Worm (Caenorhabditis elegans) whole organism, L1 larva: ENCODE measurements around the gene F10E9.12.

ENCODE experiments used
- C04F5.9 ChIP-seq: sonication (generic microtip); optimal IDR thresholded peaks from 2 replicates; lab custom pipeline; 2016; ENCODE audit warnings: missing genetic modification characterization, missing compliant biosample characterization
- C16A3.4 ChIP-seq: fragments of 150-350 bp; optimal IDR thresholded peaks from 2 replicates; lab custom pipeline; 2014; ENCODE audit warnings: missing biosample characterization, missing genetic modification characterization
- F16B12.6 ChIP-seq: fragments of 150-350 bp; optimal IDR thresholded peaks from 2 replicates; lab custom pipeline; 2014; ENCODE audit warnings: missing biosample characterization, missing genetic modification characterization
- Y116A8C.19 ChIP-seq: sonication (generic microtip); optimal IDR thresholded peaks from 2 replicates; lab custom pipeline; 2016; ENCODE audit warnings: missing compliant biosample characterization, missing genetic modification characterization, borderline replicate concordance
- aly-2 ChIP-seq: fragments of 150-350 bp; optimal IDR thresholded peaks from 2 replicates; lab custom pipeline; 2014; ENCODE audit warnings: missing biosample characterization, missing genetic modification characterization
- blmp-1 ChIP-seq: fragments of 150-350 bp; optimal IDR thresholded peaks from 2 replicates; lab custom pipeline; 2014; ENCODE audit warnings: missing biosample characterization, missing genetic modification characterization
- ceh-63 ChIP-seq: fragments of 200-800 bp; sonication (Bioruptor generic); optimal IDR thresholded peaks from 2 replicates; lab custom pipeline; 2018; ENCODE audit warnings: mild to moderate bottlenecking, missing genetic modification characterization, missing compliant biosample characterization
- ceh-82 ChIP-seq, 3 experiments: fragments of 150-350 bp in 1 of 3; sonication (generic microtip) in 2 of 3; optimal IDR thresholded peaks; 2 replicates each; lab custom pipeline; 2014 to 2017; ENCODE audit warnings: missing biosample characterization in 3 of 3, missing genetic modification characterization in 3 of 3
- ceh-88 ChIP-seq: fragments of 200-800 bp; sonication (Bioruptor generic); IDR thresholded peaks from 2 replicates; pipeline ENCODE4 v1.3.6; 2022; ENCODE audit warnings: missing genetic modification characterization, missing compliant biosample characterization
- dpl-1 ChIP-seq, 3 experiments: fragments of 150-350 bp in 2 of 3; sonication (generic microtip) in 1 of 3; optimal IDR thresholded peaks; 2 replicates each; lab custom pipeline; 2014 to 2017; ENCODE audit warnings: missing biosample characterization in 3 of 3, missing genetic modification characterization in 3 of 3, missing genetic modification reagents in 3 of 3
- efl-1 ChIP-seq, 4 experiments: fragments of 150-350 bp; optimal IDR thresholded peaks in 3 of 4; peaks in 1 of 4; 1 replicate in 1 of 4; 2 replicates in 3 of 4; lab custom pipeline; 2014; ENCODE audit warnings: missing biosample characterization in 2 of 4, missing genetic modification characterization in 2 of 4, missing genetic modification reagents in 2 of 4
- efl-3 ChIP-seq: fragments of 200-800 bp; sonication (Bioruptor generic); optimal IDR thresholded peaks from 2 replicates; lab custom pipeline; 2018; ENCODE audit warnings: mild to moderate bottlenecking, missing genetic modification characterization, missing compliant biosample characterization
- elt-2 ChIP-seq: sonication (generic microtip); optimal IDR thresholded peaks from 2 replicates; lab custom pipeline; 2016; ENCODE audit warnings: missing genetic modification characterization, mild to moderate bottlenecking, inconsistent platforms, missing compliant biosample characterization, missing genetic modification reagents
- elt-3 ChIP-seq, 6 experiments: fragments of 150-350 bp in 1 of 6; sonication (generic microtip); optimal IDR thresholded peaks; 2 replicates each; lab custom pipeline; 2017 to 2018; ENCODE audit warnings: missing biosample characterization in 6 of 6, missing genetic modification characterization in 6 of 6, inconsistent platforms in 1 of 6
- ets-5 ChIP-seq: fragments of 200-800 bp; sonication (Bioruptor generic); IDR thresholded peaks from 2 replicates; pipeline ENCODE4 v1.3.6; 2022; ENCODE audit warnings: missing genetic modification characterization, missing compliant biosample characterization
- fkh-10 ChIP-seq: sonication (generic microtip); optimal IDR thresholded peaks from 2 replicates; lab custom pipeline; 2017; ENCODE audit warnings: missing biosample characterization, missing genetic modification reagents, missing genetic modification characterization
- fkh-8 ChIP-seq: sonication (generic microtip); optimal IDR thresholded peaks from 2 replicates; lab custom pipeline; 2016; ENCODE audit warnings: mild to moderate bottlenecking, missing genetic modification characterization, missing compliant biosample characterization
- grh-1 ChIP-seq: fragments of 200-800 bp; sonication (Bioruptor generic); IDR thresholded peaks from 2 replicates; pipeline ENCODE4 v1.3.6; 2022; ENCODE audit warnings: missing genetic modification reagents, missing genetic modification characterization, missing compliant biosample characterization
- hlh-17 ChIP-seq: fragments of 200-800 bp; sonication (Bioruptor generic); optimal IDR thresholded peaks from 2 replicates; lab custom pipeline; 2018; ENCODE audit warnings: missing genetic modification characterization, mild to moderate bottlenecking, missing compliant biosample characterization, moderate library complexity, borderline replicate concordance
- hpl-2 ChIP-seq: fragments of 150-350 bp; optimal IDR thresholded peaks from 2 replicates; lab custom pipeline; 2014; ENCODE audit warnings: missing biosample characterization, missing genetic modification reagents, missing genetic modification characterization
- irx-1 ChIP-seq: sonication (generic microtip); optimal IDR thresholded peaks from 2 replicates; lab custom pipeline; 2016; ENCODE audit warnings: missing genetic modification characterization, missing compliant biosample characterization
- isw-1 ChIP-seq: fragments of 200-800 bp; sonication (Bioruptor generic); IDR thresholded peaks from 2 replicates; pipeline ENCODE4 v1.3.6; 2022; ENCODE audit warnings: missing genetic modification characterization, missing compliant biosample characterization
- lin-14 ChIP-seq: fragments of 200-800 bp; sonication (Bioruptor generic); optimal IDR thresholded peaks from 2 replicates; lab custom pipeline; 2018; ENCODE audit warnings: mild to moderate bottlenecking, missing genetic modification characterization, moderate library complexity, missing compliant biosample characterization
- lin-15B ChIP-seq: fragments of 150-350 bp; sonication (generic microtip); optimal IDR thresholded peaks from 3 replicates; lab custom pipeline; 2014; ENCODE audit warnings: missing biosample characterization, missing genetic modification characterization
- lin-35 ChIP-seq, 2 experiments: fragments of 150-350 bp; optimal IDR thresholded peaks; 2 replicates each; lab custom pipeline; 2014; ENCODE audit warnings: missing biosample characterization in 2 of 2, missing genetic modification characterization in 2 of 2, missing genetic modification reagents in 2 of 2
- lin-39 ChIP-seq: fragments of 150-350 bp; optimal IDR thresholded peaks from 2 replicates; lab custom pipeline; 2014; ENCODE audit warnings: missing biosample characterization, missing genetic modification reagents, missing genetic modification characterization
- lir-3 ChIP-seq: sonication (generic microtip); optimal IDR thresholded peaks from 2 replicates; lab custom pipeline; 2016; ENCODE audit warnings: mild to moderate bottlenecking, missing genetic modification characterization, moderate library complexity, missing compliant biosample characterization; ENCODE audit not compliant: poor library complexity
- lsy-2 ChIP-seq, 2 experiments: fragments of 150-350 bp; optimal IDR thresholded peaks; 2 replicates each; lab custom pipeline; 2014; ENCODE audit warnings: missing biosample characterization in 2 of 2, missing genetic modification characterization in 2 of 2
- mab-9 ChIP-seq: fragments of 200-800 bp; sonication (Bioruptor generic); IDR thresholded peaks from 2 replicates; pipeline ENCODE4 v1.3.6; 2022; ENCODE audit warnings: missing genetic modification reagents, missing genetic modification characterization, missing compliant biosample characterization
- mdl-1 ChIP-seq, 2 experiments: fragments of 150-350 bp; optimal IDR thresholded peaks; 2 replicates each; lab custom pipeline; 2014 to 2017; ENCODE audit warnings: missing biosample characterization in 2 of 2, missing genetic modification characterization in 2 of 2, inconsistent platforms in 1 of 2
- mef-2 ChIP-seq: fragments of 150-350 bp; optimal IDR thresholded peaks from 2 replicates; lab custom pipeline; 2014; ENCODE audit warnings: missing biosample characterization, missing genetic modification characterization
- mep-1 ChIP-seq: fragments of 150-350 bp; optimal IDR thresholded peaks from 2 replicates; lab custom pipeline; 2014; ENCODE audit warnings: missing biosample characterization, missing genetic modification characterization
- nhr-19 ChIP-seq: fragments of 200-800 bp; sonication (Bioruptor generic); conservative IDR thresholded peaks from 2 replicates; pipeline ENCODE4 v1.3.6; 2022; ENCODE audit warnings: missing genetic modification characterization, missing compliant biosample characterization
- nhr-20 ChIP-seq: sonication (generic microtip); optimal IDR thresholded peaks from 2 replicates; lab custom pipeline; 2016; ENCODE audit warnings: mild to moderate bottlenecking, missing genetic modification characterization, missing compliant biosample characterization
- nhr-237 ChIP-seq: fragments of 150-350 bp; optimal IDR thresholded peaks from 2 replicates; lab custom pipeline; 2014; ENCODE audit warnings: missing biosample characterization, missing genetic modification characterization
- nhr-47 ChIP-seq: sonication (generic microtip); optimal IDR thresholded peaks from 2 replicates; lab custom pipeline; 2016; ENCODE audit warnings: mild to moderate bottlenecking, missing genetic modification characterization, moderate library complexity, missing compliant biosample characterization
- nhr-76 ChIP-seq: sonication (generic microtip); optimal IDR thresholded peaks from 2 replicates; lab custom pipeline; 2017; ENCODE audit warnings: missing biosample characterization, missing genetic modification characterization
- nhr-85 ChIP-seq: sonication (generic microtip); peaks from one replicate; lab custom pipeline; 2016; ENCODE audit warnings: missing genetic modification characterization, inconsistent platforms, missing compliant biosample characterization
- nhr-90 ChIP-seq: sonication (generic microtip); optimal IDR thresholded peaks from 2 replicates; lab custom pipeline; 2016; ENCODE audit warnings: mild to moderate bottlenecking, missing genetic modification characterization, missing compliant biosample characterization; ENCODE audit not compliant: poor library complexity
- rnt-1 ChIP-seq: sonication (generic microtip); optimal IDR thresholded peaks from 2 replicates; lab custom pipeline; 2016; ENCODE audit warnings: mild to moderate bottlenecking, missing genetic modification characterization, moderate library complexity, missing compliant biosample characterization
- skn-1 ChIP-seq: fragments of 150-350 bp; optimal IDR thresholded peaks from 2 replicates; lab custom pipeline; 2014; ENCODE audit warnings: missing biosample characterization, missing genetic modification characterization
- snpc-4 ChIP-seq: fragments of 150-350 bp; optimal IDR thresholded peaks from 2 replicates; lab custom pipeline; 2014; ENCODE audit warnings: missing biosample characterization, missing genetic modification characterization
- snu-23 ChIP-seq: sonication (generic microtip); optimal IDR thresholded peaks from 2 replicates; lab custom pipeline; 2016; ENCODE audit warnings: missing genetic modification characterization, missing compliant biosample characterization
- swsn-7 ChIP-seq: sonication (generic microtip); optimal IDR thresholded peaks from 2 replicates; lab custom pipeline; 2016; ENCODE audit warnings: missing genetic modification characterization, missing compliant biosample characterization
- tbx-2 ChIP-seq: sonication (generic microtip); optimal IDR thresholded peaks from 2 replicates; lab custom pipeline; 2016; ENCODE audit warnings: missing genetic modification characterization, missing compliant biosample characterization
- unc-130 ChIP-seq: fragments of 150-350 bp; optimal IDR thresholded peaks from 2 replicates; lab custom pipeline; 2017; ENCODE audit warnings: missing biosample characterization, missing genetic modification characterization, inconsistent platforms
- unc-30 ChIP-seq: sonication (generic microtip); optimal IDR thresholded peaks from 2 replicates; lab custom pipeline; 2017; ENCODE audit warnings: missing biosample characterization, missing genetic modification characterization
- unc-62 ChIP-seq: fragments of 150-350 bp; optimal IDR thresholded peaks from 2 replicates; lab custom pipeline; 2014; ENCODE audit warnings: missing biosample characterization, missing genetic modification reagents, missing genetic modification characterization
- unc-86 ChIP-seq: sonication (generic microtip); optimal IDR thresholded peaks from 2 replicates; lab custom pipeline; 2016; ENCODE audit warnings: missing genetic modification characterization, missing compliant biosample characterization
- unc-98 ChIP-seq: fragments of 200-800 bp; sonication (Bioruptor generic); IDR thresholded peaks from 2 replicates; pipeline ENCODE4 v1.3.6; 2022; ENCODE audit warnings: missing genetic modification characterization, missing compliant biosample characterization
- vab-15 ChIP-seq: sonication (generic microtip); optimal IDR thresholded peaks from 2 replicates; lab custom pipeline; 2017; ENCODE audit warnings: missing genotype, mild to moderate bottlenecking, missing genetic modification characterization, missing compliant biosample characterization
- ztf-4 ChIP-seq: fragments of 150-350 bp; optimal IDR thresholded peaks from 2 replicates; lab custom pipeline; 2014; ENCODE audit warnings: missing biosample characterization, missing genetic modification characterization

F10E9.12 gene

ce11 chrIII:8358213-8358672 lies 33.9 kb downstream of the F10E9.12 start, which contains the start of the genes R05D3.8 and rfp-1:
TSS of gene R05D3.8 (minus strand) at chrIII:8358327.
TSS of gene rfp-1 (plus strand) at chrIII:8358622.
- TF ChIP-seq unc-98 (GFP tag; lab: Robert Waterston, UW) (no peak), F16B12.6 (tag; lab: Kevin White, UChicago) (peak; percentile 53), lir-3 (tag; lab: Kevin White, UChicago) (peak; percentile 42), nhr-237 (tag; lab: Kevin White, UChicago) (peak; percentile 36), efl-3 (GFP tag; lab: Kevin White, UChicago) (no peak), snu-23 (GFP tag; lab: Kevin White, UChicago) (peak; percentile 88), nhr-76 (tag; lab: Kevin White, UChicago) (no peak), nhr-20 (peak; percentile 79), mdl-1 (tag; optimal IDR thresholded peaks at IDR 0.05; lab: Kevin White, UChicago) (peak in 1 of 2 experiments; percentile 67), vab-15 (tag; lab: Kevin White, UChicago) (peak; percentile 32), isw-1 (GFP tag; lab: Robert Waterston, UW) (peak; percentile 60), ceh-88 (GFP tag; lab: Robert Waterston, UW) (0 out of 2 replicates have a peak, but pooled peaks have one; percentile 36), lin-39 (peak; percentile 44), mef-2 (tag; lab: Kevin White, UChicago) (no peak), ceh-63 (no peak), lsy-2 (tag; optimal IDR thresholded peaks at IDR 0.05; lab: Kevin White, UChicago) (peak; percentile 98 to 99), unc-62 (GFP tag; lab: Kevin White, UChicago) (no peak), tbx-2 (peak; percentile 76), grh-1 (GFP tag; lab: Robert Waterston, UW) (peak; percentile 66), ztf-4 (tag; lab: Kevin White, UChicago) (peak; percentile 43), hpl-2 (GFP tag; lab: Kevin White, UChicago) (no peak), nhr-90 (peak; percentile 63), mab-9 (GFP tag; lab: Robert Waterston, UW) (0 out of 2 replicates have a peak, but pooled peaks have one; percentile 7), ceh-82 (tag; optimal IDR thresholded peaks at IDR 0.05; lab: Kevin White, UChicago) (peak; percentile 58 to 88 (median 61)), swsn-7 (peak; percentile 71), efl-1 (optimal IDR thresholded peaks at IDR 0.05; lab: Kevin White, UChicago) (peak; percentile 89 to 92), efl-1 (GFP tag; optimal IDR thresholded peaks at IDR 0.05 in 1 of 2; lab: Kevin White, UChicago) (peak; percentile 80 to 97), elt-3 (tag; optimal IDR thresholded peaks at IDR 0.05; lab: Kevin White, UChicago) (peak in 3 of 6 experiments; percentile 4 to 74 (median 20)), lin-14 (GFP tag; lab: Kevin White, UChicago) (peak; percentile 85), blmp-1 (tag; lab: Kevin White, UChicago) (peak; percentile 86), lin-15B (tag; lab: Kevin White, UChicago) (peak; percentile 92), ets-5 (GFP tag; lab: Robert Waterston, UW) (no peak), fkh-10 (peak; percentile 58), fkh-8 (tag; lab: Kevin White, UChicago) (peak; percentile 77), unc-130 (tag; lab: Kevin White, UChicago) (peak; percentile 71), irx-1 (tag; lab: Kevin White, UChicago) (peak; percentile 28), lin-35 (GFP tag; optimal IDR thresholded peaks at IDR 0.05; lab: Kevin White, UChicago) (peak; percentile 87 to 91), elt-2 (tag; lab: Kevin White, UChicago) (peak; percentile 21), nhr-19 (peak; percentile 68), nhr-47 (tag; lab: Kevin White, UChicago) (peak; percentile 80), snpc-4 (tag; lab: Kevin White, UChicago) (peak; percentile 4), unc-30 (no peak), Y116A8C.19 (tag; lab: Kevin White, UChicago) (no peak), nhr-85 (tag; lab: Kevin White, UChicago) (peak; percentile 88), aly-2 (tag; lab: Kevin White, UChicago) (peak; percentile 56), C16A3.4 (tag; lab: Kevin White, UChicago) (peak; percentile 91), rnt-1 (peak; percentile 79), mep-1 (tag; lab: Kevin White, UChicago) (peak; percentile 91), hlh-17 (GFP tag; lab: Kevin White, UChicago) (no peak), unc-86 (tag; lab: Kevin White, UChicago) (peak; percentile 63), C04F5.9 (tag; lab: Kevin White, UChicago) (peak; percentile 58), skn-1 (peak; percentile 59), dpl-1 (GFP tag; optimal IDR thresholded peaks at IDR 0.05; lab: Kevin White, UChicago) (peak; percentile 80 to 86 (median 85))
